Worm (Caenorhabditis elegans) whole organism, L4 larva: ENCODE measurements around the gene F44B9.10.
A peak's percentile ranks its signal among the peaks of the same experiment; 100 is the strongest.

Experiments used
- D1046.2 ChIP-seq: fragments of 200-800 bp; sonication (Bioruptor generic); IDR thresholded peaks from 2 replicates; pipeline ENCODE4 v1.3.6; 2022; ENCODE audit warnings: missing genetic modification characterization, missing compliant biosample characterization
- F26F4.8 ChIP-seq: fragments of 200-800 bp; sonication (Bioruptor generic); conservative IDR thresholded peaks from 2 replicates; pipeline ENCODE4 v1.3.6; 2022; ENCODE audit warnings: missing genetic modification characterization, missing compliant biosample characterization
- F44E2.7 ChIP-seq: fragments of 200-800 bp; sonication (Bioruptor generic); IDR thresholded peaks from 2 replicates; pipeline ENCODE4 v2.1.2; 2022; ENCODE audit warnings: missing genetic modification characterization, missing compliant biosample characterization
- F49E8.2 ChIP-seq: sonication (generic microtip); optimal IDR thresholded peaks from 2 replicates; lab custom pipeline; 2016; ENCODE audit warnings: missing compliant biosample characterization, mild to moderate bottlenecking, missing genetic modification characterization, borderline replicate concordance
- Y5F2A.4 ChIP-seq: fragments of 200-800 bp; sonication (Bioruptor generic); optimal IDR thresholded peaks from 2 replicates; lab custom pipeline; 2018; ENCODE audit warnings: mild to moderate bottlenecking, missing genetic modification characterization, missing compliant biosample characterization
- Y75B8A.6 ChIP-seq: fragments of 200-800 bp; sonication (Bioruptor generic); IDR thresholded peaks from 2 replicates; pipeline ENCODE4 v1.3.6; 2022; ENCODE audit warnings: missing genetic modification reagents, missing genetic modification characterization, missing compliant biosample characterization
- aly-2 ChIP-seq: sonication (generic microtip); optimal IDR thresholded peaks from 2 replicates; lab custom pipeline; 2018; ENCODE audit warnings: missing biosample characterization, missing genetic modification characterization
- ama-1 ChIP-seq: fragments of 150-350 bp; optimal IDR thresholded peaks from 2 replicates; lab custom pipeline; 2014; ENCODE audit warnings: inconsistent platforms, mixed read lengths
- arid-1 ChIP-seq: fragments of 200-800 bp; sonication (Bioruptor generic); conservative IDR thresholded peaks from 2 replicates; pipeline ENCODE4 v1.3.6; 2022; ENCODE audit warnings: missing genetic modification reagents, missing genetic modification characterization, missing compliant biosample characterization
- ceh-20 ChIP-seq: fragments of 200-800 bp; sonication (Bioruptor generic); IDR thresholded peaks from 2 replicates; pipeline ENCODE4 v1.3.6; 2022; ENCODE audit warnings: missing genetic modification reagents, missing genetic modification characterization, missing compliant biosample characterization
- ceh-28 ChIP-seq: fragments of 150-350 bp; optimal IDR thresholded peaks from 2 replicates; lab custom pipeline; 2014; ENCODE audit warnings: missing biosample characterization, missing genetic modification reagents, missing genetic modification characterization
- ceh-32 ChIP-seq: sonication (generic microtip); optimal IDR thresholded peaks from 2 replicates; lab custom pipeline; 2016; ENCODE audit warnings: mild to moderate bottlenecking, missing genetic modification characterization, missing compliant biosample characterization; ENCODE audit not compliant: poor library complexity
- ceh-62 ChIP-seq: sonication (generic microtip); optimal IDR thresholded peaks from 2 replicates; lab custom pipeline; 2017; ENCODE audit warnings: missing biosample characterization, missing genetic modification characterization
- ces-1 ChIP-seq: fragments of 150-350 bp; sonication (generic microtip); optimal IDR thresholded peaks from 4 replicates; lab custom pipeline; 2014; ENCODE audit warnings: missing biosample characterization, missing genetic modification reagents, missing genetic modification characterization
- ctbp-1 ChIP-seq: fragments of 200-800 bp; sonication (Bioruptor generic); IDR thresholded peaks from 2 replicates; pipeline ENCODE4 v1.3.6; 2022; ENCODE audit warnings: missing genetic modification reagents, missing genetic modification characterization, missing compliant biosample characterization
- daf-16 ChIP-seq, 3 experiments: sonication (generic microtip); optimal IDR thresholded peaks; 2 replicates each; lab custom pipeline; 2016 to 2017; ENCODE audit warnings: missing genetic modification characterization in 3 of 3, missing genetic modification reagents in 3 of 3, mild to moderate bottlenecking in 2 of 3, missing compliant biosample characterization in 2 of 3, missing biosample characterization in 1 of 3, moderate library complexity in 1 of 3
- dpl-1 ChIP-seq: fragments of 150-350 bp; optimal IDR thresholded peaks from 2 replicates; lab custom pipeline; 2014; ENCODE audit warnings: missing biosample characterization, missing genetic modification reagents, missing genetic modification characterization
- duxl-1 ChIP-seq: sonication (generic microtip); optimal IDR thresholded peaks from 2 replicates; lab custom pipeline; 2016; ENCODE audit warnings: mild to moderate bottlenecking, missing genetic modification characterization, moderate library complexity, missing compliant biosample characterization; ENCODE audit not compliant: poor library complexity
- dve-1 ChIP-seq: sonication (generic microtip); optimal IDR thresholded peaks from 2 replicates; lab custom pipeline; 2017; ENCODE audit warnings: antibody characterized with exemption, mild to moderate bottlenecking, missing genetic modification characterization, missing compliant biosample characterization; ENCODE audit not compliant: insufficient read depth
- egl-43 ChIP-seq: fragments of 200-800 bp; sonication (Bioruptor generic); IDR thresholded peaks from 2 replicates; pipeline ENCODE4 v1.3.6; 2022; ENCODE audit warnings: missing genetic modification reagents, missing genetic modification characterization, missing compliant biosample characterization
- fos-1 ChIP-seq: fragments of 150-350 bp; optimal IDR thresholded peaks from 2 replicates; lab custom pipeline; 2014; ENCODE audit warnings: missing biosample characterization, missing genetic modification characterization
- gei-8 ChIP-seq: fragments of 200-800 bp; sonication (Bioruptor generic); optimal IDR thresholded peaks from 2 replicates; lab custom pipeline; 2018; ENCODE audit warnings: mild to moderate bottlenecking, missing genetic modification characterization, missing compliant biosample characterization
- hlh-11 ChIP-seq: fragments of 200-800 bp; sonication (Bioruptor generic); optimal IDR thresholded peaks from 2 replicates; lab custom pipeline; 2018; ENCODE audit warnings: mild to moderate bottlenecking, missing genetic modification characterization, missing compliant biosample characterization
- lim-7 ChIP-seq: fragments of 200-800 bp; sonication (Bioruptor generic); IDR thresholded peaks from 2 replicates; pipeline ENCODE4 v1.3.6; 2022; ENCODE audit warnings: missing genetic modification characterization, missing compliant biosample characterization
- lin-29 ChIP-seq: fragments of 200-800 bp; sonication (Bioruptor generic); IDR thresholded peaks from 2 replicates; pipeline ENCODE4 v1.3.6; 2022; ENCODE audit warnings: missing genetic modification reagents, missing genetic modification characterization, missing compliant biosample characterization
- lin-38 ChIP-seq: fragments of 200-800 bp; sonication (Bioruptor generic); IDR thresholded peaks from 2 replicates; pipeline ENCODE4 v1.3.6; 2022; ENCODE audit warnings: missing genetic modification reagents, missing genetic modification characterization, missing compliant biosample characterization
- lin-39 ChIP-seq: fragments of 150-350 bp; optimal IDR thresholded peaks from 2 replicates; lab custom pipeline; 2014; ENCODE audit warnings: missing biosample characterization, missing genetic modification reagents, missing genetic modification characterization
- madf-5 ChIP-seq, 2 experiments: fragments of 200-800 bp; sonication (Bioruptor generic); IDR thresholded peaks; 2 replicates each; pipeline ENCODE4 v1.3.6; 2022; ENCODE audit warnings: missing compliant biosample characterization in 2 of 2, missing genetic modification characterization in 2 of 2
- madf-9 ChIP-seq: fragments of 200-800 bp; sonication (Bioruptor generic); conservative IDR thresholded peaks from 2 replicates; pipeline ENCODE4 v1.3.6; 2022; ENCODE audit warnings: missing genetic modification reagents, missing genetic modification characterization, missing compliant biosample characterization
- mdl-1 ChIP-seq, 2 experiments: fragments of 150-350 bp in 1 of 2; sonication (generic microtip) in 1 of 2; optimal IDR thresholded peaks; 2 replicates each; lab custom pipeline; 2014 to 2017; ENCODE audit warnings: missing biosample characterization in 2 of 2, missing genetic modification characterization in 2 of 2
- mxl-2 ChIP-seq: fragments of 200-800 bp; sonication (Bioruptor generic); conservative IDR thresholded peaks from 2 replicates; pipeline ENCODE4 v1.3.6; 2022; ENCODE audit warnings: missing genetic modification reagents, missing genetic modification characterization, missing compliant biosample characterization
- mxl-3 ChIP-seq: fragments of 200-800 bp; sonication (Bioruptor generic); optimal IDR thresholded peaks from 2 replicates; lab custom pipeline; 2018; ENCODE audit warnings: mild to moderate bottlenecking, missing genetic modification characterization, missing compliant biosample characterization
- nhr-42 ChIP-seq: fragments of 200-800 bp; sonication (Bioruptor generic); IDR thresholded peaks from 2 replicates; pipeline ENCODE4 v1.3.6; 2022; ENCODE audit warnings: missing genetic modification characterization, missing compliant biosample characterization
- nhr-48 ChIP-seq: sonication (generic microtip); optimal IDR thresholded peaks from 2 replicates; lab custom pipeline; 2016; ENCODE audit warnings: mild to moderate bottlenecking, missing genetic modification characterization, missing compliant biosample characterization
- nhr-76 ChIP-seq: fragments of 150-350 bp; optimal IDR thresholded peaks from 2 replicates; lab custom pipeline; 2014; ENCODE audit warnings: missing biosample characterization, missing genetic modification characterization
- pha-4 ChIP-seq, 2 experiments: fragments of 150-350 bp in 1 of 2; fragments of 200-800 bp in 1 of 2; sonication (Bioruptor generic) in 1 of 2; IDR thresholded peaks in 1 of 2; optimal IDR thresholded peaks in 1 of 2; 2 replicates each; pipeline versions ENCODE4 v1.3.6 to Lab custom; 2014 to 2022; ENCODE audit warnings: missing genetic modification characterization in 2 of 2, missing genetic modification reagents in 2 of 2, missing biosample characterization in 1 of 2, missing compliant biosample characterization in 1 of 2
- pqm-1 ChIP-seq: sonication (generic microtip); optimal IDR thresholded peaks from 2 replicates; lab custom pipeline; 2017; ENCODE audit warnings: missing biosample characterization, missing genetic modification characterization
- rbr-2 ChIP-seq: sonication (generic microtip); optimal IDR thresholded peaks from 2 replicates; lab custom pipeline; 2016; ENCODE audit warnings: missing genotype, missing genetic modification characterization, missing compliant biosample characterization
- saeg-2 ChIP-seq: fragments of 200-800 bp; sonication (Bioruptor generic); IDR thresholded peaks from 2 replicates; pipeline ENCODE4 v1.3.6; 2022; ENCODE audit warnings: missing genetic modification reagents, missing genetic modification characterization, missing compliant biosample characterization
- sdz-12 ChIP-seq: fragments of 200-800 bp; sonication (Bioruptor generic); optimal IDR thresholded peaks from 2 replicates; lab custom pipeline; 2018; ENCODE audit warnings: mild to moderate bottlenecking, missing genetic modification characterization, missing compliant biosample characterization
- snpc-1.2 ChIP-seq: fragments of 200-800 bp; sonication (Bioruptor generic); IDR thresholded peaks from 2 replicates; pipeline ENCODE4 v1.3.6; 2022; ENCODE audit warnings: missing genetic modification reagents, missing genetic modification characterization, missing compliant biosample characterization
- spr-3 ChIP-seq: fragments of 200-800 bp; sonication (Bioruptor generic); optimal IDR thresholded peaks from 2 replicates; lab custom pipeline; 2018; ENCODE audit warnings: mild to moderate bottlenecking, missing genetic modification characterization, missing compliant biosample characterization
- unc-130 ChIP-seq: sonication (generic microtip); optimal IDR thresholded peaks from 2 replicates; lab custom pipeline; 2016; ENCODE audit warnings: missing genetic modification reagents, missing genetic modification characterization, missing compliant biosample characterization
- unc-39 ChIP-seq: sonication (generic microtip); optimal IDR thresholded peaks from 2 replicates; lab custom pipeline; 2017; ENCODE audit warnings: missing biosample characterization, missing genetic modification characterization
- vab-7 ChIP-seq: fragments of 200-800 bp; sonication (Bioruptor generic); IDR thresholded peaks from 2 replicates; pipeline ENCODE4 v1.3.6; 2022; ENCODE audit warnings: missing genetic modification reagents, missing genetic modification characterization, missing compliant biosample characterization
- zfp-3 ChIP-seq: fragments of 200-800 bp; sonication (Bioruptor generic); conservative IDR thresholded peaks from 2 replicates; pipeline ENCODE4 v1.3.6; 2022; ENCODE audit warnings: missing genetic modification reagents, missing genetic modification characterization, missing compliant biosample characterization
- zip-11 ChIP-seq: fragments of 200-800 bp; sonication (Bioruptor generic); IDR thresholded peaks from 2 replicates; pipeline ENCODE4 v1.3.6; 2022; ENCODE audit warnings: missing genetic modification characterization, missing compliant biosample characterization
- ztf-11 ChIP-seq: fragments of 150-350 bp; optimal IDR thresholded peaks from 2 replicates; lab custom pipeline; 2014; ENCODE audit warnings: missing biosample characterization, missing genetic modification characterization
- ztf-7 ChIP-seq: fragments of 150-350 bp; optimal IDR thresholded peaks from 2 replicates; lab custom pipeline; 2014; ENCODE audit warnings: missing biosample characterization, missing genetic modification characterization

F44B9.10 gene

DNA sequence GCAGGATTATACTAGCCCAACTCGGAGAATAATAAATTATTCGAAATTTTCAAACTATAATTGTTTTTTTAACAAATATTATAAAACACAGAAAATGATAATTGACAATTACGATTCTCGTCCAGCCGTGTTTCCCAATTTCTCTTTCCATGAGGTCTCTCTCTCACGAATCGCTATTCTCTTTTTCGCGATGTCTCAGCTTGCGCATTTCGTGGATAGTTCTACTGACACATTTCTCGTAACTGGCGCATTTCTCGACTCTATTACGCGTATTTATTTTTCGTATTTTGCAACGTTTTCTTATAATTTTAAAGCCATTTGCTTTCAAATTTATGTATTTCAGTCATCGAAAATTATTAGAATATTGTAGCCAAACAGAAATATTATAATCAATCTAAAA, 10.3 kb upstream of the F44B9.10 start:
- peak; percentile 75 for TF ChIP-seq gei-8 (GFP tag; lab: Kevin White, UChicago)
- TF ChIP-seq madf-9, result peak; percentile 97
- TF ChIP-seq unc-39, result no peak
- peak; percentile 99 for TF ChIP-seq dve-1 (tag; lab: Kevin White, UChicago)
- peak; percentile 88 for TF ChIP-seq ces-1 (GFP tag; lab: Kevin White, UChicago)
- peak; percentile 83 for TF ChIP-seq lin-39
- peak; percentile 82 for TF ChIP-seq ztf-7
- TF ChIP-seq zfp-3 (GFP tag; lab: Robert Waterston, UW), result no peak; the same call in 1 of the 2 replicates
- peak; percentile 86 for TF ChIP-seq aly-2 (tag; lab: Kevin White, UChicago)
- TF ChIP-seq vab-7, result peak; percentile 100
- peak; percentile 98 for TF ChIP-seq mxl-3 (GFP tag; lab: Kevin White, UChicago)
- peak; percentile 97 for TF ChIP-seq D1046.2 (GFP tag; lab: Robert Waterston, UW)
- TF ChIP-seq zip-11 (GFP tag; lab: Robert Waterston, UW), result no peak
- TF ChIP-seq nhr-42 (GFP tag; lab: Robert Waterston, UW), result peak; percentile 94
- peak; percentile 80; the same call in 1 of the 2 replicates for TF ChIP-seq lin-29 (GFP tag; lab: Robert Waterston, UW)
- TF ChIP-seq nhr-48 (tag; lab: Kevin White, UChicago), result peak; percentile 78
- peak; percentile 95 for TF ChIP-seq duxl-1
- peak; percentile 98 for TF ChIP-seq rbr-2 (tag; lab: Kevin White, UChicago)
- TF ChIP-seq fos-1, result no peak
- TF ChIP-seq mdl-1 (tag; optimal IDR thresholded peaks at IDR 0.05; lab: Kevin White, UChicago), result peak; percentile 3 to 93
- TF ChIP-seq F26F4.8 (GFP tag; lab: Robert Waterston, UW), result peak; percentile 64; the same call in 1 of the 2 replicates
- TF ChIP-seq ceh-62 (tag; lab: Kevin White, UChicago), result peak; percentile 42
- TF ChIP-seq mxl-2 (GFP tag; lab: Robert Waterston, UW), result peak; percentile 89
- TF ChIP-seq Y75B8A.6 (GFP tag; lab: Robert Waterston, UW), result peak; percentile 98
- TF ChIP-seq ceh-20 (GFP tag; lab: Robert Waterston, UW), result peak; percentile 97
- peak; percentile 99 for TF ChIP-seq sdz-12 (GFP tag; lab: Kevin White, UChicago)
- peak; percentile 92 for TF ChIP-seq dpl-1 (GFP tag; lab: Kevin White, UChicago)
- peak; percentile 95 for TF ChIP-seq ctbp-1 (GFP tag; lab: Robert Waterston, UW)
- TF ChIP-seq ceh-28 (tag; lab: Kevin White, UChicago), result peak; percentile 52
- TF ChIP-seq ceh-32 (tag; lab: Kevin White, UChicago), result peak; percentile 13
- peak; percentile 83 for TF ChIP-seq F49E8.2
- TF ChIP-seq saeg-2 (GFP tag; lab: Robert Waterston, UW), result 0 out of 2 replicates have a peak, but pooled peaks have one; percentile 21
- TF ChIP-seq F44E2.7 (GFP tag; lab: Robert Waterston, UW), result peak; percentile 76; the same call in 1 of the 2 replicates
- TF ChIP-seq snpc-1.2 (GFP tag; lab: Robert Waterston, UW), result peak; percentile 88
- TF ChIP-seq daf-16 (GFP tag; optimal IDR thresholded peaks at IDR 0.05; lab: Kevin White, UChicago), result peak; percentile 62 to 80
- peak; percentile 90 for TF ChIP-seq daf-16 (tag; optimal IDR thresholded peaks at IDR 0.05; lab: Kevin White, UChicago)
- peak; percentile 97 for TF ChIP-seq lim-7 (GFP tag; lab: Robert Waterston, UW)
- TF ChIP-seq ama-1, result peak; percentile 85
- TF ChIP-seq Y5F2A.4 (GFP tag; lab: Kevin White, UChicago), result peak; percentile 32
- peak; percentile 98 for TF ChIP-seq arid-1 (GFP tag; lab: Robert Waterston, UW)
- TF ChIP-seq hlh-11, result peak; percentile 97
- TF ChIP-seq spr-3 (GFP tag; lab: Kevin White, UChicago), result peak; percentile 86
- TF ChIP-seq lin-38 (GFP tag; lab: Robert Waterston, UW), result peak; percentile 96
- no peak for TF ChIP-seq ztf-11 (tag; lab: Kevin White, UChicago)
- peak; percentile 96 to 98 for TF ChIP-seq madf-5 (GFP tag; IDR thresholded peaks at IDR 0.05; lab: Robert Waterston, UW)
- TF ChIP-seq nhr-76 (tag; lab: Kevin White, UChicago), result peak; percentile 57
- peak; percentile 86 for TF ChIP-seq pqm-1 (tag; lab: Kevin White, UChicago)
- TF ChIP-seq unc-130 (GFP tag; lab: Kevin White, UChicago), result peak; percentile 99
- TF ChIP-seq pha-4 (GFP tag; IDR thresholded peaks at IDR 0.05; lab: Robert Waterston, UW), result peak; percentile 93
- TF ChIP-seq pha-4 (tag; optimal IDR thresholded peaks at IDR 0.05; lab: Kevin White, UChicago), result peak; percentile 98
- no peak; the same call in 1 of the 2 replicates for TF ChIP-seq egl-43 (GFP tag; lab: Robert Waterston, UW)
